Worm (Caenorhabditis elegans): ENCODE data around the gene rsp-1.
"Not testable (repeated sequence)": the region's sequence is repeated elsewhere in the genome, so short reads cannot be mapped to it uniquely, and the experiment has no call there.

- TF ChIP-seq lsy-2 (tag; optimal IDR thresholded peaks at IDR 0.05); unc-62 (GFP tag; optimal IDR thresholded peaks at IDR 0.05); sptf-1 (tag; optimal IDR thresholded peaks at IDR 0.05); ces-1 (GFP tag; optimal IDR thresholded peaks at IDR 0.05); elt-3 (tag; optimal IDR thresholded peaks at IDR 0.05); nhr-28 (tag; optimal IDR thresholded peaks at IDR 0.05); ceh-83 (GFP tag; optimal IDR thresholded peaks at IDR 0.05); mab-5 (tag; optimal IDR thresholded peaks at IDR 0.05); hlh-1 (tag; optimal IDR thresholded peaks at IDR 0.05); sem-2 (GFP tag; optimal IDR thresholded peaks at IDR 0.05): not testable (repeated sequence)
Observed at ce11 chrII:11442425-11442824, 10.7 kb upstream of the rsp-1 start, which contains the start of gene ebp-2.

All from whole organism, mixed stage, embryonic.